Fruit fly (Drosophila melanogaster) whole organism, embryonic: ENCODE results near the gene CG3408.

ENCODE experiments used
- Adf1 ChIP-seq: fragments of 200-800 bp; sonication (Bioruptor generic); IDR thresholded peaks from 2 replicates; pipeline ENCODE4 v1.3.6; 2022; ENCODE audit warnings: missing biosample characterization, missing genetic modification characterization
- CG10979 ChIP-seq: fragments of 200-800 bp; sonication (Bioruptor generic); optimal IDR thresholded peaks from 2 replicates; lab custom pipeline; 2018; ENCODE audit warnings: missing biosample characterization, mild to moderate bottlenecking, missing genetic modification characterization, moderate library complexity
- CG11560 ChIP-seq: fragments of 200-800 bp; sonication (Bioruptor generic); IDR thresholded peaks from 3 replicates; pipeline ENCODE4 v1.3.6; 2022; ENCODE audit warnings: missing biosample characterization, missing genetic modification characterization
- CG15269 ChIP-seq: fragments of 200-800 bp; sonication (Bioruptor generic); optimal IDR thresholded peaks from 2 replicates; lab custom pipeline; 2018; ENCODE audit warnings: missing biosample characterization, mild to moderate bottlenecking, missing genetic modification characterization, moderate library complexity
- CG15696 ChIP-seq: fragments of 200-800 bp; sonication (Bioruptor generic); optimal IDR thresholded peaks from 2 replicates; lab custom pipeline; 2019; ENCODE audit warnings: missing biosample characterization, mild to moderate bottlenecking, missing genetic modification characterization, moderate library complexity
- CG16815 ChIP-seq: fragments of 200-800 bp; sonication (Bioruptor generic); optimal IDR thresholded peaks from 3 replicates; lab custom pipeline; 2017; ENCODE audit warnings: missing biosample characterization, mild to moderate bottlenecking, missing genetic modification characterization
- CG17385 ChIP-seq: fragments of 200-800 bp; sonication (Bioruptor generic); optimal IDR thresholded peaks from 3 replicates; lab custom pipeline; 2018; ENCODE audit warnings: missing biosample characterization, mild to moderate bottlenecking, missing genetic modification characterization
- CG17829 ChIP-seq: fragments of 200-800 bp; optimal IDR thresholded peaks from 2 replicates; lab custom pipeline; 2019; ENCODE audit warnings: missing biosample characterization, mild to moderate bottlenecking, missing genetic modification characterization, moderate library complexity
- CG18599 ChIP-seq: fragments of 200-800 bp; sonication (Bioruptor generic); optimal IDR thresholded peaks from 3 replicates; lab custom pipeline; 2017; ENCODE audit warnings: missing biosample characterization, missing genetic modification characterization, mild to moderate bottlenecking, moderate library complexity, missing genetic modification reagents
- CG18619 ChIP-seq: fragments of 200-800 bp; sonication (Bioruptor generic); optimal IDR thresholded peaks from 3 replicates; lab custom pipeline; 2017; ENCODE audit warnings: missing biosample characterization, mild to moderate bottlenecking, missing genetic modification characterization
- CG2712 ChIP-seq: fragments of 200-800 bp; optimal IDR thresholded peaks from 3 replicates; lab custom pipeline; 2019; ENCODE audit warnings: missing biosample characterization, mild to moderate bottlenecking, missing genetic modification characterization, moderate library complexity
- CG30403 ChIP-seq: fragments of 200-800 bp; sonication (Bioruptor generic); optimal IDR thresholded peaks from 3 replicates; lab custom pipeline; 2016; ENCODE audit warnings: missing biosample characterization, missing genetic modification characterization
- CG32772 ChIP-seq: fragments of 200-800 bp; sonication (Bioruptor generic); IDR thresholded peaks from 2 replicates; pipeline ENCODE4 v1.3.6; 2022; ENCODE audit warnings: missing biosample characterization, missing genetic modification characterization
- CG3407 ChIP-seq: fragments of 200-800 bp; sonication (Bioruptor generic); optimal IDR thresholded peaks from 2 replicates; lab custom pipeline; 2018; ENCODE audit warnings: missing biosample characterization, mild to moderate bottlenecking, missing genetic modification characterization
- CG3838 ChIP-seq: fragments of 200-800 bp; sonication (Bioruptor generic); optimal IDR thresholded peaks from 3 replicates; lab custom pipeline; 2016; ENCODE audit warnings: missing biosample characterization, missing genetic modification characterization
- CG4404 ChIP-seq: fragments of 200-800 bp; sonication (Bioruptor generic); IDR thresholded peaks from 2 replicates; pipeline ENCODE4 v1.3.6; 2022; ENCODE audit warnings: missing biosample characterization, missing genetic modification characterization
- CG5180 ChIP-seq: fragments of 200-800 bp; sonication (Bioruptor generic); optimal IDR thresholded peaks from 3 replicates; lab custom pipeline; 2017; ENCODE audit warnings: missing biosample characterization, missing genetic modification characterization, mild to moderate bottlenecking, moderate library complexity, missing genetic modification reagents
- CG5953 ChIP-seq: fragments of 200-800 bp; sonication (Bioruptor generic); IDR thresholded peaks from 2 replicates; pipeline ENCODE4 v1.3.6; 2022; ENCODE audit warnings: missing biosample characterization, missing genetic modification characterization
- CG6683 ChIP-seq: fragments of 200-800 bp; sonication (Bioruptor generic); optimal IDR thresholded peaks from 2 replicates; lab custom pipeline; 2017; ENCODE audit warnings: missing biosample characterization, mild to moderate bottlenecking, missing genetic modification characterization, missing genetic modification reagents
- CG6813 ChIP-seq: fragments of 200-800 bp; sonication (Bioruptor generic); optimal IDR thresholded peaks from 2 replicates; lab custom pipeline; 2017; ENCODE audit warnings: missing biosample characterization, missing genetic modification characterization, mild to moderate bottlenecking, moderate library complexity, missing genetic modification reagents
- CG6854 ChIP-seq: fragments of 200-800 bp; sonication (Bioruptor generic); optimal IDR thresholded peaks from 3 replicates; lab custom pipeline; 2017; ENCODE audit warnings: missing biosample characterization, mild to moderate bottlenecking, missing genetic modification characterization
- CG7839 ChIP-seq: fragments of 200-800 bp; sonication (Bioruptor generic); optimal IDR thresholded peaks from 3 replicates; lab custom pipeline; 2018; ENCODE audit warnings: missing biosample characterization, mild to moderate bottlenecking, missing genetic modification characterization, moderate library complexity
- CG8944 ChIP-seq: fragments of 200-800 bp; sonication (Bioruptor generic); optimal IDR thresholded peaks from 3 replicates; lab custom pipeline; 2016; ENCODE audit warnings: missing biosample characterization, missing genetic modification characterization
- CG9215 ChIP-seq: fragments of 200-800 bp; sonication (Bioruptor generic); IDR thresholded peaks from 2 replicates; pipeline ENCODE4 v1.3.6; 2022; ENCODE audit warnings: missing biosample characterization, missing genetic modification characterization
- CG9437 ChIP-seq: fragments of 200-800 bp; sonication (Bioruptor generic); optimal IDR thresholded peaks from 2 replicates; lab custom pipeline; 2018; ENCODE audit warnings: missing biosample characterization, mild to moderate bottlenecking, missing genetic modification characterization
- CoRest ChIP-seq: fragments of 200-800 bp; sonication (Bioruptor generic); optimal IDR thresholded peaks from 3 replicates; lab custom pipeline; 2018; ENCODE audit warnings: missing biosample characterization, mild to moderate bottlenecking, missing genetic modification characterization, moderate library complexity
- Fer1 ChIP-seq: fragments of 200-800 bp; sonication (Bioruptor generic); optimal IDR thresholded peaks from 2 replicates; lab custom pipeline; 2017; ENCODE audit warnings: missing biosample characterization, mild to moderate bottlenecking, missing genetic modification characterization
- Gug ChIP-seq: fragments of 200-800 bp; sonication (Bioruptor generic); IDR thresholded peaks from 4 replicates; pipeline ENCODE4 v1.3.6; 2022; ENCODE audit warnings: missing biosample characterization, missing genetic modification characterization
- Lhr ChIP-seq: fragments of 200-800 bp; sonication (Bioruptor generic); optimal IDR thresholded peaks from 3 replicates; lab custom pipeline; 2017; ENCODE audit warnings: mild to moderate bottlenecking, missing biosample characterization, missing genetic modification reagents, missing genetic modification characterization
- Lim3 ChIP-seq: fragments of 200-800 bp; sonication (Bioruptor generic); IDR thresholded peaks from 2 replicates; pipeline ENCODE4 v1.3.6; 2022; ENCODE audit warnings: missing biosample characterization, missing genetic modification characterization
- Nf-YB ChIP-seq: fragments of 200-800 bp; sonication (Bioruptor generic); optimal IDR thresholded peaks from 3 replicates; lab custom pipeline; 2019; ENCODE audit warnings: missing biosample characterization, mild to moderate bottlenecking, missing genetic modification characterization, moderate library complexity
- Nf-YC ChIP-seq: fragments of 200-800 bp; optimal IDR thresholded peaks from 3 replicates; lab custom pipeline; 2019; ENCODE audit warnings: missing biosample characterization, mild to moderate bottlenecking, missing genetic modification characterization, moderate library complexity
- PHDP ChIP-seq: fragments of 200-800 bp; sonication (Bioruptor generic); optimal IDR thresholded peaks from 3 replicates; lab custom pipeline; 2018; ENCODE audit warnings: missing biosample characterization, mild to moderate bottlenecking, missing genetic modification characterization, moderate library complexity
- Side ChIP-seq: fragments of 200-800 bp; sonication (Bioruptor generic); optimal IDR thresholded peaks from 2 replicates; lab custom pipeline; 2016; ENCODE audit warnings: missing biosample characterization, missing genetic modification characterization
- Tbp ChIP-seq: fragments of >200 bp; optimal IDR thresholded peaks from 2 replicates; lab custom pipeline; 2018; ENCODE audit warnings: missing biosample characterization, missing genetic modification characterization
- Xbp1 ChIP-seq: fragments of 200-800 bp; sonication (Bioruptor generic); optimal IDR thresholded peaks from 3 replicates; lab custom pipeline; 2016; ENCODE audit warnings: missing biosample characterization, mild to moderate bottlenecking, missing genetic modification characterization
- Xrp1 ChIP-seq: fragments of 200-800 bp; sonication (Bioruptor generic); IDR thresholded peaks from 2 replicates; pipeline ENCODE4 v1.3.6; 2022; ENCODE audit warnings: missing biosample characterization, missing genetic modification characterization
- ara ChIP-seq: fragments of 200-800 bp; sonication (Bioruptor generic); IDR thresholded peaks from 2 replicates; pipeline ENCODE4 v1.3.6; 2022; ENCODE audit warnings: missing biosample characterization, missing genetic modification characterization
- bcd ChIP-seq: fragments of 200-800 bp; sonication (Bioruptor generic); optimal IDR thresholded peaks from 2 replicates; lab custom pipeline; 2017; ENCODE audit warnings: missing biosample characterization, mild to moderate bottlenecking, missing genetic modification characterization
- caup ChIP-seq: fragments of 200-800 bp; sonication (Bioruptor generic); optimal IDR thresholded peaks from 3 replicates; lab custom pipeline; 2017; ENCODE audit warnings: missing biosample characterization, mild to moderate bottlenecking, missing genetic modification characterization, moderate library complexity; ENCODE audit not compliant: severe bottlenecking
- chif ChIP-seq, 2 experiments: fragments of 200-800 bp; sonication (Bioruptor generic); optimal IDR thresholded peaks; 3 replicates each; lab custom pipeline; 2016; ENCODE audit warnings: missing biosample characterization in 2 of 2, missing genetic modification characterization in 2 of 2
- fd96Cb ChIP-seq: fragments of 200-800 bp; sonication (Bioruptor generic); optimal IDR thresholded peaks from 2 replicates; lab custom pipeline; 2018; ENCODE audit warnings: missing biosample characterization, mild to moderate bottlenecking, missing genetic modification characterization, moderate library complexity
- hkb ChIP-seq, 2 experiments: fragments of 200-800 bp in 1 of 2; fragments of >200 bp in 1 of 2; sonication (Bioruptor generic) in 1 of 2; IDR thresholded peaks in 1 of 2; optimal IDR thresholded peaks in 1 of 2; 2 replicates each; pipeline versions ENCODE4 v1.3.6 to Lab custom; 2017 to 2022; ENCODE audit warnings: missing biosample characterization in 1 of 2, missing genetic modification characterization in 1 of 2
- ind ChIP-seq: fragments of 200-800 bp; sonication (Bioruptor generic); optimal IDR thresholded peaks from 3 replicates; lab custom pipeline; 2016; ENCODE audit warnings: missing biosample characterization, missing genetic modification characterization
- lola ChIP-seq, 3 experiments: fragments of >200 bp in 2 of 3; fragments of 200-800 bp in 1 of 3; sonication (Bioruptor generic) in 1 of 3; optimal IDR thresholded peaks; 2 replicates each; lab custom pipeline; 2017 to 2019; ENCODE audit warnings: missing biosample characterization in 3 of 3, missing genetic modification characterization in 3 of 3, mild to moderate bottlenecking in 1 of 3, moderate library complexity in 1 of 3
- nmo ChIP-seq: fragments of 200-800 bp; sonication (Bioruptor generic); optimal IDR thresholded peaks from 2 replicates; lab custom pipeline; 2018; ENCODE audit warnings: missing biosample characterization, mild to moderate bottlenecking, missing genetic modification characterization, moderate library complexity
- salm ChIP-seq: fragments of 200-800 bp; sonication (Bioruptor generic); optimal IDR thresholded peaks from 2 replicates; lab custom pipeline; 2018; ENCODE audit warnings: missing biosample characterization, mild to moderate bottlenecking, missing genetic modification characterization
- sqz ChIP-seq: fragments of 200-800 bp; sonication (Bioruptor generic); optimal IDR thresholded peaks from 3 replicates; lab custom pipeline; 2018; ENCODE audit warnings: missing biosample characterization, mild to moderate bottlenecking, missing genetic modification characterization
- vvl ChIP-seq: fragments of 200-800 bp; sonication (Bioruptor generic); IDR thresholded peaks from 2 replicates; pipeline ENCODE4 v1.3.6; 2022; ENCODE audit warnings: missing biosample characterization, missing genetic modification characterization
- wek ChIP-seq: fragments of 200-800 bp; sonication (Bioruptor generic); optimal IDR thresholded peaks from 3 replicates; lab custom pipeline; 2018; ENCODE audit warnings: missing biosample characterization, mild to moderate bottlenecking, missing genetic modification characterization, moderate library complexity

Gene CG3408

DNA sequence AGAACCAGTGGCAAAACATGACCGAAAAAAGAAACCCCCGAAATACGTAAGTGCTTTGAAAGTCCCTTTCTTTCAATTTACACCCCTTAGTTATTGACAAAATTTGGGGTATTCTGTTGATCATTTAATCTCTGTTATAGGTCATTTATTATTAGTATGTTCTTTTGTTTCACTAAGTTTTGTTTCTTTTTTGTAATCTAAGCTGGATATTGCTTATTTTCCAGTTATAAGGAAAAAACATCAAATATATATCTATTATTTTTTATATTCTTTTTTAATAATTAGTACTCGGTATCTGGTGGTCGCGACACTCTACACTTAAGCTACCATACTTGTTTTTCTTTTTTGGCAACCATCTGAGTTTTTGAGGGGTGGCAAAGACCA, 738 bp downstream of the CG3408 start (continued):
- TF ChIP-seq lola (GFP tag; optimal IDR thresholded peaks at IDR 0.05; lab: Kevin White, UChicago) (peak in 1 of 3 experiments; percentile 61), Gug (no peak), CG10979 (tag; lab: Kevin White, UChicago) (peak; percentile 79), Lhr (no peak), CG32772 (GFP tag; lab: Robert Waterston, UW) (no peak; the same call in 1 of the 2 replicates), CG9215 (GFP tag; lab: Robert Waterston, UW) (no peak), Side (GFP tag; lab: Kevin White, UChicago) (no peak), ind (GFP tag; lab: Kevin White, UChicago) (peak; percentile 59), CG30403 (GFP tag; lab: Kevin White, UChicago) (peak; percentile 22), CG2712 (tag; lab: Kevin White, UChicago) (peak; percentile 84), CG16815 (GFP tag; lab: Kevin White, UChicago) (peak; percentile 30), Adf1 (GFP tag; lab: Robert Waterston, UW) (no peak), PHDP (tag; lab: Kevin White, UChicago) (peak; percentile 71), CG8944 (GFP tag; lab: Kevin White, UChicago) (no peak), bcd (GFP tag; lab: Kevin White, UChicago) (peak; percentile 44), CG3838 (GFP tag; lab: Kevin White, UChicago) (no peak), CG7839 (tag; lab: Kevin White, UChicago) (peak; percentile 71), CG15269 (tag; lab: Kevin White, UChicago) (peak; percentile 70), CG5180 (GFP tag; lab: Kevin White, UChicago) (peak; percentile 13), CG5953 (no peak), Nf-YC (peak; percentile 34), CG15696 (tag; lab: Kevin White, UChicago) (peak; percentile 15), chif (GFP tag; optimal IDR thresholded peaks at IDR 0.05; lab: Kevin White, UChicago) (no peak), caup (GFP tag; lab: Kevin White, UChicago) (peak; percentile 43), nmo (peak; percentile 71), CG6854 (GFP tag; lab: Kevin White, UChicago) (no peak), Tbp (GFP tag; lab: Kevin White, UChicago) (no peak), hkb (optimal IDR thresholded peaks at IDR 0.05; lab: Kevin White, UChicago) (no peak), hkb (GFP tag; IDR thresholded peaks at IDR 0.05; lab: Robert Waterston, UW) (peak; percentile 54), sqz (peak; percentile 59), CG17829 (tag; lab: Kevin White, UChicago) (peak; percentile 61), Fer1 (GFP tag; lab: Kevin White, UChicago) (peak; percentile 34), CG11560 (tag; lab: Robert Waterston, UW) (no peak), CG18599 (GFP tag; lab: Kevin White, UChicago) (peak; percentile 37), ara (GFP tag; lab: Robert Waterston, UW) (no peak), Nf-YB (GFP tag; lab: Kevin White, UChicago) (peak; percentile 37), vvl (GFP tag; lab: Robert Waterston, UW) (peak; percentile 20; the same call in 1 of the 2 replicates), Xbp1 (GFP tag; lab: Kevin White, UChicago) (no peak), fd96Cb (tag; lab: Kevin White, UChicago) (peak; percentile 67), CG6683 (GFP tag; lab: Kevin White, UChicago) (peak; percentile 1), CG4404 (GFP tag; lab: Robert Waterston, UW) (no peak), CG6813 (GFP tag; lab: Kevin White, UChicago) (peak; percentile 30), Lim3 (GFP tag; lab: Robert Waterston, UW) (no peak), wek (GFP tag; lab: Kevin White, UChicago) (peak; percentile 16), Xrp1 (GFP tag; lab: Robert Waterston, UW) (peak; percentile 81), CG17385 (GFP tag; lab: Kevin White, UChicago) (peak; percentile 50), CG9437 (GFP tag; lab: Kevin White, UChicago) (peak; percentile 63), CG18619 (GFP tag; lab: Kevin White, UChicago) (peak; percentile 30), salm (tag; lab: Kevin White, UChicago) (peak; percentile 56), CoRest (tag; lab: Kevin White, UChicago) (peak; percentile 61), CG3407 (GFP tag; lab: Kevin White, UChicago) (peak; percentile 61)
